Worm (Caenorhabditis elegans) whole organism, L3 larva: Measurements from ENCODE around the gene lmtr-3.

Experiments used
- R02D3.7 ChIP-seq: fragments of 150-350 bp; optimal IDR thresholded peaks from 2 replicates; lab custom pipeline; 2014; ENCODE audit warnings: missing biosample characterization, missing genetic modification characterization
- ama-1 ChIP-seq: fragments of 150-350 bp; optimal IDR thresholded peaks from 2 replicates; lab custom pipeline; 2018
- ceh-9 ChIP-seq: sonication (generic microtip); optimal IDR thresholded peaks from 2 replicates; lab custom pipeline; 2018; ENCODE audit warnings: missing biosample characterization, missing genetic modification characterization
- elt-3 ChIP-seq, 3 experiments: fragments of 150-350 bp in 1 of 3; sonication (generic microtip) in 2 of 3; optimal IDR thresholded peaks; 2 replicates in 2 of 3; 4 replicates in 1 of 3; lab custom pipeline; 2014 to 2017; ENCODE audit warnings: missing biosample characterization in 3 of 3, missing genetic modification characterization in 3 of 3
- eor-1 ChIP-seq, 2 experiments: fragments of 150-350 bp; optimal IDR thresholded peaks; 2 replicates each; lab custom pipeline; 2014 to 2018; ENCODE audit warnings: missing biosample characterization in 2 of 2, missing genetic modification characterization in 2 of 2
- nhr-76 ChIP-seq: fragments of 150-350 bp; sonication (generic microtip); optimal IDR thresholded peaks from 5 replicates; lab custom pipeline; 2014; ENCODE audit warnings: missing biosample characterization, missing genetic modification characterization
- ztf-4 ChIP-seq: fragments of 150-350 bp; optimal IDR thresholded peaks from 2 replicates; lab custom pipeline; 2014; ENCODE audit warnings: missing biosample characterization, missing genetic modification characterization

DNA sequence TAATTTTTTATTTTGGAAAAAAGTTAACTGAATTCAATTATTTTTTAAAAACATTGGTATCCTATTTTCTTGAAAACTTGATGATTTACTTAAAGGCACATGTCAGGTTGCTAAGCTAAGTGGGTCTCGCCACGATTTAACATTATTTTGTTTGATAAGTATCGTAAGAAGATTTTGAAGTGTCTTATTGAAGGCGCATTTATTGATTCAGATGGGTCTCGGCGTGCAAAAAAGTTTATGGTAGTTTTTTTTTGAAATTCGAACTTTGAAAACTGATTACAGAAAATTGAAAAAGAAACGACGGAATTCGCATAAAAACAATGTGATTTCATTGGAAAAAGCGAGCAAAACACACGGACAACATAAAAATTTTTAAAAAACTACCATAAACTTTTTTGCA, 41.0 kb upstream of the lmtr-3 start:
- TF ChIP-seq eor-1 (tag; optimal IDR thresholded peaks at IDR 0.05; lab: Kevin White, UChicago), result no peak
- no peak for TF ChIP-seq nhr-76 (tag; lab: Kevin White, UChicago)
- TF ChIP-seq ceh-9, result no peak
- no peak for TF ChIP-seq elt-3 (tag; optimal IDR thresholded peaks at IDR 0.05; lab: Kevin White, UChicago)
- no peak for TF ChIP-seq ama-1
- no peak for TF ChIP-seq ztf-4
- no peak for TF ChIP-seq R02D3.7
